Worm (Caenorhabditis elegans) whole organism, late embryonic: Measurements from ENCODE around the gene T24H10.5.

ENCODE experiments used
- C38D4.7 ChIP-seq: fragments of 200-800 bp; sonication (Bioruptor generic); optimal IDR thresholded peaks from 2 replicates; lab custom pipeline; 2018; ENCODE audit warnings: mild to moderate bottlenecking, missing genetic modification characterization, moderate library complexity, missing compliant biosample characterization
- F13H6.1 ChIP-seq: sonication (generic microtip); optimal IDR thresholded peaks from 2 replicates; lab custom pipeline; 2016; ENCODE audit warnings: missing genetic modification characterization, missing compliant biosample characterization
- K02D7.2 ChIP-seq: sonication (generic microtip); optimal IDR thresholded peaks from 2 replicates; lab custom pipeline; 2017; ENCODE audit warnings: mild to moderate bottlenecking, missing genetic modification characterization, missing compliant biosample characterization
- K09A11.1 ChIP-seq: sonication (generic microtip); optimal IDR thresholded peaks from 2 replicates; lab custom pipeline; 2017; ENCODE audit warnings: antibody characterized with exemption, mild to moderate bottlenecking, missing genetic modification characterization, missing compliant biosample characterization; ENCODE audit not compliant: insufficient read depth
- T23F11.4 ChIP-seq: fragments of 200-800 bp; sonication (Bioruptor generic); optimal IDR thresholded peaks from 2 replicates; lab custom pipeline; 2018; ENCODE audit warnings: mild to moderate bottlenecking, missing genetic modification characterization, missing compliant biosample characterization
- ahr-1 ChIP-seq: sonication (generic microtip); optimal IDR thresholded peaks from 2 replicates; lab custom pipeline; 2016; ENCODE audit warnings: missing genetic modification characterization, missing compliant biosample characterization
- ama-1 ChIP-seq: fragments of 150-350 bp; optimal IDR thresholded peaks from 2 replicates; lab custom pipeline; 2014
- ceh-19 ChIP-seq: fragments of 200-800 bp; sonication (Bioruptor generic); optimal IDR thresholded peaks from 2 replicates; lab custom pipeline; 2018; ENCODE audit warnings: mild to moderate bottlenecking, missing genetic modification characterization, missing compliant biosample characterization
- ceh-2 ChIP-seq: sonication (generic microtip); optimal IDR thresholded peaks from 2 replicates; lab custom pipeline; 2016; ENCODE audit warnings: missing genotype, missing genetic modification characterization, missing compliant biosample characterization
- ceh-22 ChIP-seq: sonication (generic microtip); optimal IDR thresholded peaks from 2 replicates; lab custom pipeline; 2017; ENCODE audit warnings: missing biosample characterization, missing genetic modification characterization
- ceh-24 ChIP-seq: sonication (generic microtip); optimal IDR thresholded peaks from 2 replicates; lab custom pipeline; 2016; ENCODE audit warnings: mild to moderate bottlenecking, missing genetic modification characterization, missing compliant biosample characterization
- ceh-31 ChIP-seq: sonication (generic microtip); optimal IDR thresholded peaks from 2 replicates; lab custom pipeline; 2016; ENCODE audit warnings: missing genetic modification characterization, missing compliant biosample characterization
- ceh-48 ChIP-seq: sonication (generic microtip); optimal IDR thresholded peaks from 2 replicates; lab custom pipeline; 2016; ENCODE audit warnings: missing genetic modification characterization, inconsistent platforms, missing compliant biosample characterization
- dmd-4 ChIP-seq: sonication (generic microtip); optimal IDR thresholded peaks from 2 replicates; lab custom pipeline; 2016; ENCODE audit warnings: borderline replicate concordance, missing genetic modification characterization, missing compliant biosample characterization
- dve-1 ChIP-seq: sonication (generic microtip); optimal IDR thresholded peaks from 2 replicates; lab custom pipeline; 2017; ENCODE audit warnings: antibody characterized with exemption, mild to moderate bottlenecking, missing genetic modification characterization, missing compliant biosample characterization
- elt-2 ChIP-seq: sonication (generic microtip); optimal IDR thresholded peaks from 2 replicates; lab custom pipeline; 2016; ENCODE audit warnings: missing genetic modification reagents, missing genetic modification characterization, missing compliant biosample characterization
- eyg-1 ChIP-seq: sonication (generic microtip); optimal IDR thresholded peaks from 2 replicates; lab custom pipeline; 2016; ENCODE audit warnings: missing genotype, missing genetic modification characterization, missing compliant biosample characterization
- fax-1 ChIP-seq: sonication (generic microtip); optimal IDR thresholded peaks from 2 replicates; lab custom pipeline; 2016; ENCODE audit warnings: missing genotype, missing genetic modification characterization, missing compliant biosample characterization
- fkh-6 ChIP-seq: sonication (generic microtip); optimal IDR thresholded peaks from 2 replicates; lab custom pipeline; 2016; ENCODE audit warnings: missing genetic modification characterization, missing compliant biosample characterization
- hlh-13 ChIP-seq: fragments of 200-800 bp; sonication (Bioruptor generic); optimal IDR thresholded peaks from 2 replicates; lab custom pipeline; 2018; ENCODE audit warnings: mild to moderate bottlenecking, missing genetic modification characterization, missing compliant biosample characterization
- hlh-15 ChIP-seq: sonication (generic microtip); optimal IDR thresholded peaks from 2 replicates; lab custom pipeline; 2016; ENCODE audit warnings: missing genetic modification characterization, missing compliant biosample characterization
- madf-2 ChIP-seq: sonication (generic microtip); optimal IDR thresholded peaks from 2 replicates; lab custom pipeline; 2017; ENCODE audit warnings: missing genetic modification characterization, missing compliant biosample characterization
- mec-3 ChIP-seq: sonication (generic microtip); optimal IDR thresholded peaks from 2 replicates; lab custom pipeline; 2016; ENCODE audit warnings: borderline replicate concordance, missing genetic modification characterization, missing compliant biosample characterization
- nfya-1 ChIP-seq: sonication (generic microtip); optimal IDR thresholded peaks from 2 replicates; lab custom pipeline; 2017; ENCODE audit warnings: missing genetic modification characterization, mild to moderate bottlenecking, missing compliant biosample characterization, antibody characterized with exemption, moderate library complexity
- npax-4 ChIP-seq: sonication (generic microtip); optimal IDR thresholded peaks from 2 replicates; lab custom pipeline; 2016; ENCODE audit warnings: missing genetic modification characterization, missing compliant biosample characterization
- odd-2 ChIP-seq: sonication (generic microtip); optimal IDR thresholded peaks from 2 replicates; lab custom pipeline; 2017; ENCODE audit warnings: antibody characterized with exemption, mild to moderate bottlenecking, missing genetic modification characterization, missing compliant biosample characterization
- pax-1 ChIP-seq: fragments of 150-350 bp; optimal IDR thresholded peaks from 2 replicates; lab custom pipeline; 2014; ENCODE audit warnings: missing biosample characterization, missing genetic modification characterization
- pha-2 ChIP-seq: sonication (generic microtip); optimal IDR thresholded peaks from 2 replicates; lab custom pipeline; 2017; ENCODE audit warnings: mild to moderate bottlenecking, missing genetic modification characterization, missing compliant biosample characterization
- pqm-1 ChIP-seq: sonication (generic microtip); optimal IDR thresholded peaks from 2 replicates; lab custom pipeline; 2016; ENCODE audit warnings: missing genetic modification characterization, missing compliant biosample characterization
- ref-2 ChIP-seq: sonication (generic microtip); optimal IDR thresholded peaks from 2 replicates; lab custom pipeline; 2016; ENCODE audit warnings: missing genetic modification characterization, missing compliant biosample characterization
- rnt-1 ChIP-seq: sonication (generic microtip); optimal IDR thresholded peaks from 2 replicates; lab custom pipeline; 2016; ENCODE audit warnings: missing genetic modification characterization, missing compliant biosample characterization
- sdc-2 ChIP-seq: sonication (generic microtip); optimal IDR thresholded peaks from 2 replicates; lab custom pipeline; 2016; ENCODE audit warnings: missing genotype, missing genetic modification characterization, missing compliant biosample characterization
- sox-2 ChIP-seq: fragments of 200-800 bp; sonication (Bioruptor generic); IDR thresholded peaks from 2 replicates; pipeline ENCODE4 v1.3.6; 2022; ENCODE audit warnings: missing genetic modification reagents, missing genetic modification characterization, missing compliant biosample characterization
- syd-9 ChIP-seq: sonication (generic microtip); optimal IDR thresholded peaks from 2 replicates; lab custom pipeline; 2016; ENCODE audit warnings: mild to moderate bottlenecking, missing genetic modification characterization, moderate library complexity, missing compliant biosample characterization
- unc-3 ChIP-seq, 2 experiments: fragments of 200-800 bp in 1 of 2; sonication (Bioruptor generic) in 1 of 2; sonication (generic microtip) in 1 of 2; conservative IDR thresholded peaks in 1 of 2; optimal IDR thresholded peaks in 1 of 2; 2 replicates each; pipeline versions ENCODE4 v1.3.6 to Lab custom; 2016 to 2022; ENCODE audit warnings: missing compliant biosample characterization in 2 of 2, missing genetic modification characterization in 2 of 2, missing genetic modification reagents in 1 of 2
- unc-42 ChIP-seq: sonication (generic microtip); optimal IDR thresholded peaks from 2 replicates; lab custom pipeline; 2016; ENCODE audit warnings: missing genotype, missing genetic modification characterization, missing compliant biosample characterization
- unc-55 ChIP-seq: sonication (generic microtip); optimal IDR thresholded peaks from 2 replicates; lab custom pipeline; 2017; ENCODE audit warnings: missing biosample characterization, missing genetic modification reagents, missing genetic modification characterization
- unc-86 ChIP-seq: sonication (generic microtip); optimal IDR thresholded peaks from 2 replicates; lab custom pipeline; 2016; ENCODE audit warnings: missing genetic modification characterization, missing compliant biosample characterization
- ztf-16 ChIP-seq: sonication (generic microtip); optimal IDR thresholded peaks from 2 replicates; lab custom pipeline; 2017; ENCODE audit warnings: missing genetic modification characterization, missing compliant biosample characterization

Gene T24H10.5

ce11 chrII:9054604-9055003, 46.3 kb upstream of the T24H10.5 start, which contains the start of gene chmp-7 (continued):
- TF ChIP-seq madf-2 (tag; lab: Kevin White, UChicago) = peak; percentile 52

- no peak for TF ChIP-seq ahr-1 (tag; lab: Kevin White, UChicago)
- no peak for TF ChIP-seq hlh-13 (GFP tag; lab: Kevin White, UChicago)
- no peak for TF ChIP-seq dmd-4 (tag; lab: Kevin White, UChicago)
- TF ChIP-seq hlh-15 (tag; lab: Kevin White, UChicago) = no peak
- no peak for TF ChIP-seq ceh-22 (tag; lab: Kevin White, UChicago)
- TF ChIP-seq syd-9 (tag; lab: Kevin White, UChicago) = no peak
- TF ChIP-seq, all 69 proteins: peak for 0
Measured at ce11 chrII:9056215-9056819, 44.6 kb upstream of the T24H10.5 start.

- TF ChIP-seq pax-1 (tag; lab: Kevin White, UChicago) = peak; percentile 15
- peak; percentile 6 for TF ChIP-seq unc-55 (GFP tag; lab: Kevin White, UChicago)
- TF ChIP-seq nfya-1 (tag; lab: Kevin White, UChicago) = peak; percentile 71
- TF ChIP-seq hlh-13 (GFP tag; lab: Kevin White, UChicago) = no peak
- TF ChIP-seq unc-86 (tag; lab: Kevin White, UChicago) = no peak
- peak; percentile 30 for TF ChIP-seq dve-1
- peak; percentile 38 for TF ChIP-seq ceh-31 (tag; lab: Kevin White, UChicago)
- peak; percentile 3 for TF ChIP-seq unc-42 (tag; lab: Kevin White, UChicago)
- TF ChIP-seq sdc-2 (tag; lab: Kevin White, UChicago) = no peak
- peak; percentile 26 for TF ChIP-seq elt-2 (tag; lab: Kevin White, UChicago)
- no peak for TF ChIP-seq K09A11.1
- TF ChIP-seq ama-1 (lab: Kevin White, UChicago) = no peak
- TF ChIP-seq ceh-24 = no peak
- no peak for TF ChIP-seq madf-2 (tag; lab: Kevin White, UChicago)
Measured at ce11 chrII:9057035-9057668, 43.7 kb upstream of the T24H10.5 start, which contains the start of gene rpl-32. Gene rpl-32 (minus strand): TSS chrII:9057085.

- TF ChIP-seq C38D4.7 (GFP tag; lab: Kevin White, UChicago) = no peak
- no peak for TF ChIP-seq ceh-22 (tag; lab: Kevin White, UChicago)
- TF ChIP-seq ztf-16 = no peak
- peak; percentile 56 for TF ChIP-seq ama-1 (lab: Kevin White, UChicago)
- no peak for TF ChIP-seq ceh-19 (GFP tag; lab: Kevin White, UChicago)
- TF ChIP-seq fkh-6 (tag; lab: Kevin White, UChicago) = no peak
- TF ChIP-seq unc-3 (GFP tag; conservative IDR thresholded peaks at IDR 0.05; lab: Robert Waterston, UW) = no peak
- TF ChIP-seq unc-3 (tag; optimal IDR thresholded peaks at IDR 0.05; lab: Kevin White, UChicago) = no peak
- TF ChIP-seq pqm-1 = no peak
Measured at ce11 chrII:9059010-9059409, 41.9 kb upstream of the T24H10.5 start.

- TF ChIP-seq pha-2 (peak; percentile 76), ceh-22 (tag; lab: Kevin White, UChicago) (no peak), ref-2 (tag; lab: Kevin White, UChicago) (peak; percentile 93), T23F11.4 (GFP tag; lab: Kevin White, UChicago) (peak; percentile 63), npax-4 (tag; lab: Kevin White, UChicago) (no peak), fax-1 (peak; percentile 3), madf-2 (tag; lab: Kevin White, UChicago) (peak; percentile 92), ceh-31 (tag; lab: Kevin White, UChicago) (peak; percentile 95), syd-9 (tag; lab: Kevin White, UChicago) (peak; percentile 85), rnt-1 (peak; percentile 96), ceh-48 (tag; lab: Kevin White, UChicago) (peak; percentile 56), fkh-6 (tag; lab: Kevin White, UChicago) (peak; percentile 36), pax-1 (tag; lab: Kevin White, UChicago) (no peak), odd-2 (tag; lab: Kevin White, UChicago) (no peak), unc-86 (tag; lab: Kevin White, UChicago) (peak; percentile 69), sox-2 (GFP tag; lab: Robert Waterston, UW) (peak; percentile 5; the same call in 1 of the 2 replicates), hlh-13 (GFP tag; lab: Kevin White, UChicago) (peak; percentile 43), ceh-2 (tag; lab: Kevin White, UChicago) (peak; percentile 58), eyg-1 (tag; lab: Kevin White, UChicago) (peak; percentile 71), ztf-16 (no peak), K02D7.2 (tag; lab: Kevin White, UChicago) (peak; percentile 40), sdc-2 (tag; lab: Kevin White, UChicago) (peak; percentile 42), K09A11.1 (peak; percentile 18), dmd-4 (tag; lab: Kevin White, UChicago) (peak; percentile 62), F13H6.1 (tag; lab: Kevin White, UChicago) (peak; percentile 78), mec-3 (tag; lab: Kevin White, UChicago) (no peak)
Measured at ce11 chrII:9060332-9060840, 40.5 kb upstream of the T24H10.5 start.
